Worm (Caenorhabditis elegans) whole organism, L4 larva: Measurements from ENCODE around the gene twnk-1.

ENCODE experiments used
- D1046.2 ChIP-seq: fragments of 200-800 bp; sonication (Bioruptor generic); IDR thresholded peaks from 2 replicates; pipeline ENCODE4 v1.3.6; 2022; ENCODE audit warnings: missing genetic modification characterization, missing compliant biosample characterization
- F26F4.8 ChIP-seq: fragments of 200-800 bp; sonication (Bioruptor generic); conservative IDR thresholded peaks from 2 replicates; pipeline ENCODE4 v1.3.6; 2022; ENCODE audit warnings: missing genetic modification characterization, missing compliant biosample characterization
- F49E8.2 ChIP-seq: sonication (generic microtip); optimal IDR thresholded peaks from 2 replicates; lab custom pipeline; 2016; ENCODE audit warnings: missing compliant biosample characterization, mild to moderate bottlenecking, missing genetic modification characterization, borderline replicate concordance
- T20F7.1 ChIP-seq: fragments of 200-800 bp; sonication (Bioruptor generic); optimal IDR thresholded peaks from 2 replicates; lab custom pipeline; 2018; ENCODE audit warnings: mild to moderate bottlenecking, missing genetic modification characterization, missing compliant biosample characterization
- T26A8.4 ChIP-seq: fragments of 200-800 bp; sonication (Bioruptor generic); IDR thresholded peaks from 2 replicates; pipeline ENCODE4 v1.3.6; 2022; ENCODE audit warnings: missing genetic modification characterization, missing compliant biosample characterization
- Y105C5A.15 ChIP-seq: fragments of 200-800 bp; sonication (Bioruptor generic); IDR thresholded peaks from 2 replicates; pipeline ENCODE4 v1.3.6; 2022; ENCODE audit warnings: missing genetic modification characterization, missing compliant biosample characterization
- Y75B8A.6 ChIP-seq: fragments of 200-800 bp; sonication (Bioruptor generic); IDR thresholded peaks from 2 replicates; pipeline ENCODE4 v1.3.6; 2022; ENCODE audit warnings: missing genetic modification reagents, missing genetic modification characterization, missing compliant biosample characterization
- aha-1 ChIP-seq: fragments of 150-350 bp; peaks from one replicate; lab custom pipeline; 2014; ENCODE audit warnings: missing biosample characterization, missing genetic modification characterization
- attf-4 ChIP-seq: sonication (generic microtip); optimal IDR thresholded peaks from 3 replicates; lab custom pipeline; 2017; ENCODE audit warnings: missing biosample characterization, missing genetic modification characterization
- ceh-20 ChIP-seq: fragments of 200-800 bp; sonication (Bioruptor generic); IDR thresholded peaks from 2 replicates; pipeline ENCODE4 v1.3.6; 2022; ENCODE audit warnings: missing genetic modification reagents, missing genetic modification characterization, missing compliant biosample characterization
- ceh-62 ChIP-seq: sonication (generic microtip); optimal IDR thresholded peaks from 2 replicates; lab custom pipeline; 2017; ENCODE audit warnings: missing biosample characterization, missing genetic modification characterization
- ces-1 ChIP-seq: fragments of 150-350 bp; sonication (generic microtip); optimal IDR thresholded peaks from 4 replicates; lab custom pipeline; 2014; ENCODE audit warnings: missing biosample characterization, missing genetic modification reagents, missing genetic modification characterization
- ctbp-1 ChIP-seq: fragments of 200-800 bp; sonication (Bioruptor generic); IDR thresholded peaks from 2 replicates; pipeline ENCODE4 v1.3.6; 2022; ENCODE audit warnings: missing genetic modification reagents, missing genetic modification characterization, missing compliant biosample characterization
- daf-16 ChIP-seq, 3 experiments: sonication (generic microtip); optimal IDR thresholded peaks; 2 replicates each; lab custom pipeline; 2016 to 2017; ENCODE audit warnings: missing genetic modification characterization in 3 of 3, missing genetic modification reagents in 3 of 3, mild to moderate bottlenecking in 2 of 3, missing compliant biosample characterization in 2 of 3, missing biosample characterization in 1 of 3, moderate library complexity in 1 of 3
- dmd-9 ChIP-seq: fragments of 200-800 bp; sonication (Bioruptor generic); IDR thresholded peaks from 2 replicates; pipeline ENCODE4 v1.3.6; 2022; ENCODE audit warnings: missing genetic modification reagents, missing genetic modification characterization, missing compliant biosample characterization
- dpl-1 ChIP-seq: fragments of 150-350 bp; optimal IDR thresholded peaks from 2 replicates; lab custom pipeline; 2014; ENCODE audit warnings: missing biosample characterization, missing genetic modification reagents, missing genetic modification characterization
- egl-27 ChIP-seq: sonication (generic microtip); optimal IDR thresholded peaks from 3 replicates; lab custom pipeline; 2017; ENCODE audit warnings: missing biosample characterization, missing genetic modification reagents, missing genetic modification characterization
- egl-43 ChIP-seq: fragments of 200-800 bp; sonication (Bioruptor generic); IDR thresholded peaks from 2 replicates; pipeline ENCODE4 v1.3.6; 2022; ENCODE audit warnings: missing genetic modification reagents, missing genetic modification characterization, missing compliant biosample characterization
- fos-1 ChIP-seq: fragments of 150-350 bp; optimal IDR thresholded peaks from 2 replicates; lab custom pipeline; 2014; ENCODE audit warnings: missing biosample characterization, missing genetic modification characterization
- hif-1 ChIP-seq, 2 experiments: sonication (generic microtip); optimal IDR thresholded peaks; 2 replicates each; lab custom pipeline; 2016 to 2017; ENCODE audit warnings: missing compliant biosample characterization in 2 of 2, missing genetic modification characterization in 2 of 2, missing genetic modification reagents in 2 of 2, missing genotype in 2 of 2, mild to moderate bottlenecking in 1 of 2
- hlh-30 ChIP-seq: sonication (generic microtip); optimal IDR thresholded peaks from 2 replicates; lab custom pipeline; 2017; ENCODE audit warnings: antibody characterized with exemption, mild to moderate bottlenecking, missing genetic modification characterization, missing compliant biosample characterization; ENCODE audit not compliant: insufficient read depth
- hmg-1.1 ChIP-seq: fragments of 200-800 bp; sonication (Bioruptor generic); IDR thresholded peaks from 2 replicates; pipeline ENCODE4 v1.3.6; 2022; ENCODE audit warnings: missing genetic modification reagents, missing genetic modification characterization, missing compliant biosample characterization
- jun-1 ChIP-seq: fragments of 150-350 bp; optimal IDR thresholded peaks from 2 replicates; lab custom pipeline; 2014; ENCODE audit warnings: missing biosample characterization, missing genetic modification reagents, missing genetic modification characterization
- lim-7 ChIP-seq: fragments of 200-800 bp; sonication (Bioruptor generic); IDR thresholded peaks from 2 replicates; pipeline ENCODE4 v1.3.6; 2022; ENCODE audit warnings: missing genetic modification characterization, missing compliant biosample characterization
- lin-29 ChIP-seq: fragments of 200-800 bp; sonication (Bioruptor generic); IDR thresholded peaks from 2 replicates; pipeline ENCODE4 v1.3.6; 2022; ENCODE audit warnings: missing genetic modification reagents, missing genetic modification characterization, missing compliant biosample characterization
- lin-38 ChIP-seq: fragments of 200-800 bp; sonication (Bioruptor generic); IDR thresholded peaks from 2 replicates; pipeline ENCODE4 v1.3.6; 2022; ENCODE audit warnings: missing genetic modification reagents, missing genetic modification characterization, missing compliant biosample characterization
- lin-39 ChIP-seq: fragments of 150-350 bp; optimal IDR thresholded peaks from 2 replicates; lab custom pipeline; 2014; ENCODE audit warnings: missing biosample characterization, missing genetic modification reagents, missing genetic modification characterization
- lir-3 ChIP-seq: sonication (generic microtip); optimal IDR thresholded peaks from 2 replicates; lab custom pipeline; 2016; ENCODE audit warnings: mild to moderate bottlenecking, missing genetic modification characterization, missing compliant biosample characterization
- lsy-2 ChIP-seq, 2 experiments: fragments of 150-350 bp in 1 of 2; sonication (generic microtip) in 1 of 2; optimal IDR thresholded peaks; 2 replicates each; lab custom pipeline; 2014 to 2017; ENCODE audit warnings: missing biosample characterization in 2 of 2, missing genetic modification characterization in 2 of 2
- madf-9 ChIP-seq: fragments of 200-800 bp; sonication (Bioruptor generic); conservative IDR thresholded peaks from 2 replicates; pipeline ENCODE4 v1.3.6; 2022; ENCODE audit warnings: missing genetic modification reagents, missing genetic modification characterization, missing compliant biosample characterization
- mep-1 ChIP-seq: fragments of 150-350 bp; sonication (generic microtip); optimal IDR thresholded peaks from 3 replicates; lab custom pipeline; 2014; ENCODE audit warnings: missing biosample characterization, missing genetic modification characterization
- mxl-2 ChIP-seq: fragments of 200-800 bp; sonication (Bioruptor generic); conservative IDR thresholded peaks from 2 replicates; pipeline ENCODE4 v1.3.6; 2022; ENCODE audit warnings: missing genetic modification reagents, missing genetic modification characterization, missing compliant biosample characterization
- mxl-3 ChIP-seq: fragments of 200-800 bp; sonication (Bioruptor generic); optimal IDR thresholded peaks from 2 replicates; lab custom pipeline; 2018; ENCODE audit warnings: mild to moderate bottlenecking, missing genetic modification characterization, missing compliant biosample characterization
- nhr-10 ChIP-seq: fragments of 150-350 bp; optimal IDR thresholded peaks from 2 replicates; lab custom pipeline; 2014; ENCODE audit warnings: missing biosample characterization, missing genetic modification characterization
- nhr-41 ChIP-seq: fragments of 200-800 bp; sonication (Bioruptor generic); IDR thresholded peaks from 2 replicates; pipeline ENCODE4 v1.3.6; 2022; ENCODE audit warnings: missing genetic modification reagents, missing genetic modification characterization, missing compliant biosample characterization
- nhr-48 ChIP-seq: sonication (generic microtip); optimal IDR thresholded peaks from 2 replicates; lab custom pipeline; 2016; ENCODE audit warnings: mild to moderate bottlenecking, missing genetic modification characterization, missing compliant biosample characterization
- nhr-6 ChIP-seq: fragments of 150-350 bp; optimal IDR thresholded peaks from 2 replicates; lab custom pipeline; 2014; ENCODE audit warnings: missing biosample characterization, missing genetic modification characterization
- nhr-77 ChIP-seq: fragments of 150-350 bp; optimal IDR thresholded peaks from 2 replicates; lab custom pipeline; 2014; ENCODE audit warnings: missing biosample characterization, missing genetic modification characterization
- php-3 ChIP-seq: fragments of 200-800 bp; sonication (Bioruptor generic); IDR thresholded peaks from 2 replicates; pipeline ENCODE4 v1.3.6; 2022; ENCODE audit warnings: missing genetic modification reagents, missing genetic modification characterization, missing compliant biosample characterization
- set-16 ChIP-seq: fragments of 200-800 bp; sonication (Bioruptor generic); IDR thresholded peaks from 2 replicates; pipeline ENCODE4 v1.3.6; 2022; ENCODE audit warnings: missing genetic modification reagents, missing genetic modification characterization, missing compliant biosample characterization
- spr-3 ChIP-seq: fragments of 200-800 bp; sonication (Bioruptor generic); optimal IDR thresholded peaks from 2 replicates; lab custom pipeline; 2018; ENCODE audit warnings: mild to moderate bottlenecking, missing genetic modification characterization, missing compliant biosample characterization
- tag-97 ChIP-seq: fragments of 200-800 bp; sonication (Bioruptor generic); IDR thresholded peaks from 2 replicates; pipeline ENCODE4 v1.3.6; 2022; ENCODE audit warnings: missing genetic modification characterization, missing compliant biosample characterization
- tra-1 ChIP-seq: fragments of 200-800 bp; sonication (Bioruptor generic); IDR thresholded peaks from 2 replicates; pipeline ENCODE4 v1.3.6; 2022; ENCODE audit warnings: missing genetic modification reagents, missing genetic modification characterization, missing compliant biosample characterization
- unc-130 ChIP-seq: sonication (generic microtip); optimal IDR thresholded peaks from 2 replicates; lab custom pipeline; 2016; ENCODE audit warnings: missing genetic modification reagents, missing genetic modification characterization, missing compliant biosample characterization
- unc-39 ChIP-seq: sonication (generic microtip); optimal IDR thresholded peaks from 2 replicates; lab custom pipeline; 2017; ENCODE audit warnings: missing biosample characterization, missing genetic modification characterization
- unc-62 ChIP-seq, 3 experiments: fragments of 150-350 bp in 1 of 3; sonication (generic microtip); optimal IDR thresholded peaks in 2 of 3; peaks in 1 of 3; 1 replicate in 1 of 3; 2 replicates in 2 of 3; lab custom pipeline; 2014 to 2017; ENCODE audit warnings: missing biosample characterization in 3 of 3, missing genetic modification characterization in 3 of 3, missing genetic modification reagents in 3 of 3, missing genotype in 1 of 3
- vab-7 ChIP-seq: fragments of 200-800 bp; sonication (Bioruptor generic); IDR thresholded peaks from 2 replicates; pipeline ENCODE4 v1.3.6; 2022; ENCODE audit warnings: missing genetic modification reagents, missing genetic modification characterization, missing compliant biosample characterization
- zag-1 ChIP-seq: fragments of 150-350 bp; optimal IDR thresholded peaks from 2 replicates; lab custom pipeline; 2014; ENCODE audit warnings: missing biosample characterization, missing genetic modification characterization
- zfp-2 ChIP-seq: sonication (generic microtip); optimal IDR thresholded peaks from 2 replicates; lab custom pipeline; 2016; ENCODE audit warnings: mild to moderate bottlenecking, missing genetic modification characterization, missing compliant biosample characterization
- ztf-11 ChIP-seq: fragments of 150-350 bp; optimal IDR thresholded peaks from 2 replicates; lab custom pipeline; 2014; ENCODE audit warnings: missing biosample characterization, missing genetic modification characterization
- ztf-7 ChIP-seq: fragments of 150-350 bp; optimal IDR thresholded peaks from 2 replicates; lab custom pipeline; 2014; ENCODE audit warnings: missing biosample characterization, missing genetic modification characterization

The twnk-1 gene

ce11 chrX:5820880-5821279 lies 29.9 kb downstream of the twnk-1 start (continued):
- TF ChIP-seq T26A8.4 (GFP tag; lab: Robert Waterston, UW) (no peak), ctbp-1 (no peak), ceh-20 (no peak), jun-1 (tag; lab: Kevin White, UChicago) (no peak), F49E8.2 (tag; lab: Kevin White, UChicago) (no peak), daf-16 (GFP tag; optimal IDR thresholded peaks at IDR 0.05; lab: Kevin White, UChicago) (no peak), daf-16 (tag; optimal IDR thresholded peaks at IDR 0.05; lab: Kevin White, UChicago) (no peak), mep-1 (tag; lab: Kevin White, UChicago) (peak; percentile 27), zag-1 (no peak), hmg-1.1 (GFP tag; lab: Robert Waterston, UW) (0 out of 2 replicates have a peak, but pooled peaks have one; percentile 15), lir-3 (tag; lab: Kevin White, UChicago) (no peak), nhr-6 (tag; lab: Kevin White, UChicago) (no peak), lin-38 (GFP tag; lab: Robert Waterston, UW) (no peak), attf-4 (tag; lab: Kevin White, UChicago) (no peak), lsy-2 (tag; optimal IDR thresholded peaks at IDR 0.05; lab: Kevin White, UChicago) (no peak), unc-62 (GFP tag; optimal IDR thresholded peaks at IDR 0.05 in 1 of 2; lab: Kevin White, UChicago) (peak in 1 of 2 experiments; percentile 97), unc-62 (tag; optimal IDR thresholded peaks at IDR 0.05; lab: Kevin White, UChicago) (no peak), ceh-62 (tag; lab: Kevin White, UChicago) (no peak), hlh-30 (peak; percentile 52), lin-39 (no peak), aha-1 (tag; lab: Kevin White, UChicago) (peak; percentile 88), F26F4.8 (no peak), egl-27 (tag; lab: Kevin White, UChicago) (no peak), ztf-7 (no peak), mxl-2 (no peak), Y75B8A.6 (no peak), ces-1 (no peak), set-16 (GFP tag; lab: Robert Waterston, UW) (peak; percentile 68), tra-1 (GFP tag; lab: Robert Waterston, UW) (peak; percentile 67; the same call in 1 of the 2 replicates), madf-9 (GFP tag; lab: Robert Waterston, UW) (no peak), php-3 (GFP tag; lab: Robert Waterston, UW) (no peak), nhr-10 (no peak), dpl-1 (GFP tag; lab: Kevin White, UChicago) (no peak), unc-130 (GFP tag; lab: Kevin White, UChicago) (no peak), lin-29 (no peak), ztf-11 (tag; lab: Kevin White, UChicago) (no peak), D1046.2 (GFP tag; lab: Robert Waterston, UW) (no peak), zfp-2 (no peak), dmd-9 (no peak), Y105C5A.15 (no peak), nhr-41 (no peak), spr-3 (GFP tag; lab: Kevin White, UChicago) (no peak), hif-1 (tag; optimal IDR thresholded peaks at IDR 0.05; lab: Kevin White, UChicago) (no peak), mxl-3 (GFP tag; lab: Kevin White, UChicago) (peak; percentile 38), lim-7 (no peak), egl-43 (peak; percentile 57; the same call in 1 of the 2 replicates), T20F7.1 (GFP tag; lab: Kevin White, UChicago) (no peak), tag-97 (GFP tag; lab: Robert Waterston, UW) (no peak), nhr-48 (tag; lab: Kevin White, UChicago) (no peak), nhr-77 (tag; lab: Kevin White, UChicago) (no peak), fos-1 (no peak), vab-7 (GFP tag; lab: Robert Waterston, UW) (no peak), unc-39 (tag; lab: Kevin White, UChicago) (no peak)
